Worm (Caenorhabditis elegans): Measurements from ENCODE around the gene B0524.2.

- no peak for TF ChIP-seq lsl-1 (GFP tag; optimal IDR thresholded peaks at IDR 0.05)
- TF ChIP-seq bed-2 (GFP tag; IDR thresholded peaks at IDR 0.05), result no peak
- no peak for TF ChIP-seq tlf-1 (GFP tag; optimal IDR thresholded peaks at IDR 0.05)
- no peak for TF ChIP-seq ztf-28 (GFP tag; IDR thresholded peaks at IDR 0.05)
- no peak for TF ChIP-seq nfya-2 (GFP tag; IDR thresholded peaks at IDR 0.05)
- TF ChIP-seq xnd-1 (tag; optimal IDR thresholded peaks at IDR 0.05), result no peak
- TF ChIP-seq B0261.1 (tag; optimal IDR thresholded peaks at IDR 0.05), result no peak
- no peak for TF ChIP-seq snpc-1.3 (tag; optimal IDR thresholded peaks at IDR 0.05; ENCODE audit: insufficient read depth)
- no peak for TF ChIP-seq mel-28 (tag; optimal IDR thresholded peaks at IDR 0.05; ENCODE audit: borderline replicate concordance)
- no peak for TF ChIP-seq zim-3 (tag; optimal IDR thresholded peaks at IDR 0.05)
- no peak for TF ChIP-seq lir-1 (GFP tag; conservative IDR thresholded peaks at IDR 0.05)
Observed at ce11 chrIII:1856175-1856574, 37.7 kb upstream of the B0524.2 start.
